Worm (Caenorhabditis elegans): Measurements from ENCODE around the gene ret-1.
A peak's percentile ranks its signal among the peaks of the same experiment; 100 is the strongest.
"Not testable (repeated sequence)": the region's sequence is repeated elsewhere in the genome, so short reads cannot be mapped to it uniquely, and the experiment has no call there.

The ret-1 gene

ce11 chrV:14847291-14847915, at the start of gene ret-1:
Gene ret-1 (minus strand): TSS chrV:14847413.
- TF ChIP-seq sea-1 (GFP tag; conservative IDR thresholded peaks at IDR 0.05): no peak
- no peak for TF ChIP-seq ets-7 (tag; optimal IDR thresholded peaks at IDR 0.05)
- TF ChIP-seq hmg-4 (GFP tag; optimal IDR thresholded peaks at IDR 0.05): no peak
- TF ChIP-seq pes-1 (GFP tag; IDR thresholded peaks at IDR 0.05): no peak
- 0 out of 2 replicates have a peak, but pooled peaks have one; percentile 11 for TF ChIP-seq tbx-37 (GFP tag; conservative IDR thresholded peaks at IDR 0.05)
- no peak for TF ChIP-seq F13C5.2 (tag; optimal IDR thresholded peaks at IDR 0.05)
- TF ChIP-seq aly-1 (tag; optimal IDR thresholded peaks at IDR 0.05): no peak
- no peak for TF ChIP-seq scrt-1 (GFP tag; IDR thresholded peaks at IDR 0.05)

ce11 chrV:14895557-14895956, 48.3 kb upstream of the ret-1 start, which contains the start of gene mpst-3:
Gene mpst-3 (plus strand): TSS chrV:14895647.
- no peak for TF ChIP-seq ets-7 (tag; optimal IDR thresholded peaks at IDR 0.05)
- TF ChIP-seq hmg-4 (GFP tag; optimal IDR thresholded peaks at IDR 0.05): no peak
- no peak for TF ChIP-seq hmbx-1 (tag; optimal IDR thresholded peaks at IDR 0.05)
- TF ChIP-seq flt-1 (GFP tag; IDR thresholded peaks at IDR 0.05): no peak
- no peak for TF ChIP-seq tbx-37 (GFP tag; conservative IDR thresholded peaks at IDR 0.05)
- no peak for TF ChIP-seq F13C5.2 (tag; optimal IDR thresholded peaks at IDR 0.05)
- no peak for TF ChIP-seq pes-1 (GFP tag; IDR thresholded peaks at IDR 0.05)
- TF ChIP-seq B0310.2 (tag; optimal IDR thresholded peaks at IDR 0.05): no peak

ce11 chrV:14893355-14894050, 46.3 kb upstream of the ret-1 start, which contains the start of the genes mpst-2 and H12D21.5:
Gene mpst-2 (minus strand): TSS chrV:14893455.
Gene H12D21.5 (plus strand): TSS chrV:14894000.
- TF ChIP-seq B0310.2 (tag; optimal IDR thresholded peaks at IDR 0.05) (no peak), pes-1 (GFP tag; IDR thresholded peaks at IDR 0.05) (no peak), tra-4 (tag; optimal IDR thresholded peaks at IDR 0.05) (no peak), aly-1 (tag; optimal IDR thresholded peaks at IDR 0.05) (no peak), ama-1 (optimal IDR thresholded peaks at IDR 0.05) (no peak), scrt-1 (GFP tag; IDR thresholded peaks at IDR 0.05) (no peak), tbx-11 (GFP tag; IDR thresholded peaks at IDR 0.05) (no peak), hmbx-1 (tag; optimal IDR thresholded peaks at IDR 0.05) (no peak), ets-7 (tag; optimal IDR thresholded peaks at IDR 0.05) (no peak), ceh-36 (tag; optimal IDR thresholded peaks at IDR 0.05) (no peak), ceh-13 (GFP tag; optimal IDR thresholded peaks at IDR 0.05) (no peak), hmg-4 (GFP tag; optimal IDR thresholded peaks at IDR 0.05) (no peak), sea-1 (GFP tag; conservative IDR thresholded peaks at IDR 0.05) (no peak), tbx-37 (GFP tag; conservative IDR thresholded peaks at IDR 0.05) (no peak), flt-1 (GFP tag; IDR thresholded peaks at IDR 0.05) (no peak), hnd-1 (tag; optimal IDR thresholded peaks at IDR 0.05) (no peak)

ce11 chrV:14890782-14891181, 43.6 kb upstream of the ret-1 start, which contains the start of gene nspa-2:
Gene nspa-2 (plus strand): TSS chrV:14891082.
- not testable (repeated sequence) for TF ChIP-seq ceh-13 (GFP tag; optimal IDR thresholded peaks at IDR 0.05); flt-1 (GFP tag; IDR thresholded peaks at IDR 0.05); tra-4 (tag; optimal IDR thresholded peaks at IDR 0.05)

- no peak for TF ChIP-seq tra-4 (tag; optimal IDR thresholded peaks at IDR 0.05)
Measured at ce11 chrV:14877242-14877819, 30.1 kb upstream of the ret-1 start.

- not testable (repeated sequence) for TF ChIP-seq aly-1 (tag; optimal IDR thresholded peaks at IDR 0.05); scrt-1 (GFP tag; IDR thresholded peaks at IDR 0.05); hmbx-1 (tag; optimal IDR thresholded peaks at IDR 0.05)
Measured at ce11 chrV:14876724-14877123, 29.5 kb upstream of the ret-1 start, which contains the start of gene ZC412.10. Gene ZC412.10 (minus strand): TSS chrV:14876824.

- TF ChIP-seq hmg-4 (GFP tag; optimal IDR thresholded peaks at IDR 0.05) (peak; percentile 41), tbx-11 (GFP tag; IDR thresholded peaks at IDR 0.05) (peak; percentile 45; the same call in 1 of the 2 replicates), scrt-1 (GFP tag; IDR thresholded peaks at IDR 0.05) (peak; percentile 74), ets-7 (tag; optimal IDR thresholded peaks at IDR 0.05) (no peak), hnd-1 (tag; optimal IDR thresholded peaks at IDR 0.05) (no peak), ama-1 (optimal IDR thresholded peaks at IDR 0.05) (no peak), tbx-37 (GFP tag; conservative IDR thresholded peaks at IDR 0.05) (peak; percentile 49; the same call in 1 of the 2 replicates), flt-1 (GFP tag; IDR thresholded peaks at IDR 0.05) (peak; percentile 73), F13C5.2 (tag; optimal IDR thresholded peaks at IDR 0.05) (peak; percentile 44), sea-1 (GFP tag; conservative IDR thresholded peaks at IDR 0.05) (no peak), hmbx-1 (tag; optimal IDR thresholded peaks at IDR 0.05) (no peak), tra-4 (tag; optimal IDR thresholded peaks at IDR 0.05) (no peak), ceh-13 (GFP tag; optimal IDR thresholded peaks at IDR 0.05) (peak; percentile 30), pes-1 (GFP tag; IDR thresholded peaks at IDR 0.05) (peak; percentile 83), ceh-36 (tag; optimal IDR thresholded peaks at IDR 0.05) (peak; percentile 53), aly-1 (tag; optimal IDR thresholded peaks at IDR 0.05) (no peak), B0310.2 (tag; optimal IDR thresholded peaks at IDR 0.05) (peak; percentile 72)
Measured at ce11 chrV:14876257-14876656, 29.0 kb upstream of the ret-1 start.

ce11 chrV:14875371-14875770, 28.2 kb upstream of the ret-1 start, which contains the start of gene ZC412.5:
Gene ZC412.5 (minus strand): TSS chrV:14875471.
- TF ChIP-seq hmg-4 (GFP tag; optimal IDR thresholded peaks at IDR 0.05) (no peak), ama-1 (optimal IDR thresholded peaks at IDR 0.05) (no peak), tra-4 (tag; optimal IDR thresholded peaks at IDR 0.05) (no peak), pes-1 (GFP tag; IDR thresholded peaks at IDR 0.05) (no peak), tbx-11 (GFP tag; IDR thresholded peaks at IDR 0.05) (no peak), sea-1 (GFP tag; conservative IDR thresholded peaks at IDR 0.05) (no peak)
